Worm (Caenorhabditis elegans): ENCODE measurements around the gene ZK721.3.

Gene ZK721.3

DNA sequence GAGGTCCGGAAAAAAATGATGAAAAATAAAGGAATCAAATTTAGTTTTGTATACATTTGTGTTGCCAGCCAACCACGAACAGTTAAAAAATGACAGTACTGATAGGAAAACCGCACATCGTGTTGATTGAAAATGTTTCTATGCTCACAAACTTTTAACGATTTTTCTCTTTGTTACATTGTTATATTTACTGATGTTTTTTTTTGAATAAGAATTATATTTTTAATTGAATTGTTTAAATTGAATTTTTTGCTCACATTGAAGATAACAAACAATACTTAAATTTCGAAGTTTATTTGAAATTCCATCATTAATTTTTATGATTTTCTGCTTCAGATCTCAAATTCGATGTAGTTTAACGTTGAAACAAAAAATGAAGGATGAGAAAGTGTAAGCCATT is 22.8 kb upstream of the ZK721.3 start, which contains the start of gene M02D8.5:
M02D8.5 (minus strand) TSS at position 101 of the 400 bp plus-strand sequence.
- TF ChIP-seq ama-1 (optimal IDR thresholded peaks at IDR 0.05) (no peak), hlh-8 (tag; optimal IDR thresholded peaks at IDR 0.05) (no peak), C38D4.7 (GFP tag; optimal IDR thresholded peaks at IDR 0.05) (no peak), hlh-30 (tag; optimal IDR thresholded peaks at IDR 0.05; ENCODE audit: insufficient read depth) (no peak), fkh-10 (GFP tag; optimal IDR thresholded peaks at IDR 0.05) (no peak), Y22D7AL.16 (tag; optimal IDR thresholded peaks at IDR 0.05) (no peak), pat-9 (tag; optimal IDR thresholded peaks at IDR 0.05) (no peak), npax-4 (tag; optimal IDR thresholded peaks at IDR 0.05) (no peak), ztf-16 (tag; optimal IDR thresholded peaks at IDR 0.05) (no peak), syd-9 (tag; optimal IDR thresholded peaks at IDR 0.05) (no peak), ref-2 (tag; optimal IDR thresholded peaks at IDR 0.05) (no peak), ceh-22 (tag; optimal IDR thresholded peaks at IDR 0.05) (no peak)

DNA sequence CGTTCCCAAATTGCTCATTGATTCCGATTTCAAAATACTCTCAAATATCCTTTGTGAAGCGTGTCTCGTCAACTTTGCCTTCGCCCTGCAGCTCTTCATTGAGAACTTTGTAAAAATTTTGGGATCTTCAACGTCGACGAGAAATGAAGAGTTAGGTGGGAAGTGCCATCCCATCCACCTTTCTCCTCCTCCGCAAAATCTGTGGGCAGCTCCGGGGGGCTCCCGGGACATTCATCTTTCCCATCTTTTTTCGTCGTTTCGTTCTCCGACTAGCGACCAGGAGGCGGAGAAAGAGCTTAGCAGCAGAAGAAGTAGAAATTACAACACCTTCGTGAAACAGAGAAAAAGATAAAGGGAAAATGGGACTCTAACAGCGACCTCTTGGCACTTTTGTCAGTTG is 21.4 kb upstream of the ZK721.3 start:
- TF ChIP-seq rnt-1 (tag; optimal IDR thresholded peaks at IDR 0.05) (peak; percentile 8), ceh-18 (tag; optimal IDR thresholded peaks at IDR 0.05) (peak; percentile 58), ahr-1 (tag; optimal IDR thresholded peaks at IDR 0.05) (no peak), unc-55 (GFP tag; optimal IDR thresholded peaks at IDR 0.05) (peak; percentile 9)

ce11 chrX:8763607-8764006 is 20.7 kb upstream of the ZK721.3 start, which contains the start of gene zig-12:
TSS of gene zig-12 (plus strand) at chrX:8763907.
- TF ChIP-seq eyg-1 (tag; optimal IDR thresholded peaks at IDR 0.05) (no peak), hlh-6 (tag; optimal IDR thresholded peaks at IDR 0.05) (no peak), nfya-1 (tag; optimal IDR thresholded peaks at IDR 0.05) (no peak), unc-42 (tag; optimal IDR thresholded peaks at IDR 0.05) (no peak), ceh-24 (tag; optimal IDR thresholded peaks at IDR 0.05) (no peak), ahr-1 (tag; optimal IDR thresholded peaks at IDR 0.05) (no peak), T23F11.4 (GFP tag; optimal IDR thresholded peaks at IDR 0.05) (no peak)

ce11 chrX:8764044-8764443 is 20.3 kb upstream of the ZK721.3 start:
- TF ChIP-seq hlh-15 (tag; optimal IDR thresholded peaks at IDR 0.05): no peak
- TF ChIP-seq fkh-6 (tag; optimal IDR thresholded peaks at IDR 0.05): no peak
- TF ChIP-seq pag-3 (tag; optimal IDR thresholded peaks at IDR 0.05; ENCODE audit: borderline replicate concordance): no peak
- TF ChIP-seq madf-2 (tag; optimal IDR thresholded peaks at IDR 0.05): no peak
- TF ChIP-seq ceh-14 (tag; optimal IDR thresholded peaks at IDR 0.05): no peak
- no peak for TF ChIP-seq ceh-24 (tag; optimal IDR thresholded peaks at IDR 0.05)

ce11 chrX:8770316-8770715 is 14.0 kb upstream of the ZK721.3 start:
- TF ChIP-seq unc-42 (tag; optimal IDR thresholded peaks at IDR 0.05) (peak; percentile 93), fkh-10 (GFP tag; optimal IDR thresholded peaks at IDR 0.05) (no peak)

ce11 chrX:8778558-8778957 is 5.8 kb upstream of the ZK721.3 start, which contains the start of gene ZK721.4:
TSS of gene ZK721.4 (plus strand) at chrX:8778858.
- no peak for TF ChIP-seq elt-4 (tag; optimal IDR thresholded peaks at IDR 0.05)
- no peak for TF ChIP-seq C08G9.2 (tag; optimal IDR thresholded peaks at IDR 0.05)
- TF ChIP-seq ama-1 (optimal IDR thresholded peaks at IDR 0.05): no peak
- TF ChIP-seq K09A11.1 (tag; optimal IDR thresholded peaks at IDR 0.05; ENCODE audit: insufficient read depth): no peak
- no peak for TF ChIP-seq ets-4 (tag; optimal IDR thresholded peaks at IDR 0.05)
- no peak for TF ChIP-seq syd-9 (tag; optimal IDR thresholded peaks at IDR 0.05)

ce11 chrX:8786687-8787086 is 2.4 kb downstream of the ZK721.3 start:
- no peak for TF ChIP-seq ceh-6 (GFP tag; optimal IDR thresholded peaks at IDR 0.05)
- TF ChIP-seq unc-55 (GFP tag; optimal IDR thresholded peaks at IDR 0.05): peak; percentile 51

All from whole organism, late embryonic.